Fruit fly (Drosophila melanogaster) whole organism, pupa: ENCODE measurements around the gene CG31100.

Source experiments
- CG10348 ChIP-seq: fragments of 200-800 bp; sonication (Bioruptor generic); IDR thresholded peaks from 2 replicates; pipeline ENCODE4 v1.3.6; 2022; ENCODE audit warnings: missing biosample characterization, missing genetic modification characterization
- CG12605 ChIP-seq: fragments of 200-800 bp; sonication (Bioruptor generic); IDR thresholded peaks from 2 replicates; pipeline ENCODE4 v1.3.6; 2022; ENCODE audit warnings: missing biosample characterization, missing genetic modification characterization
- CG13204 ChIP-seq: fragments of 200-800 bp; sonication (Bioruptor generic); optimal IDR thresholded peaks from 2 replicates; lab custom pipeline; 2018; ENCODE audit warnings: missing biosample characterization, mild to moderate bottlenecking, missing genetic modification characterization, moderate library complexity
- CG15710 ChIP-seq: fragments of 200-800 bp; sonication (Bioruptor generic); optimal IDR thresholded peaks from 2 replicates; lab custom pipeline; 2018; ENCODE audit warnings: missing biosample characterization, mild to moderate bottlenecking, missing genetic modification characterization, moderate library complexity
- CG17806 ChIP-seq: fragments of 200-800 bp; sonication (Bioruptor generic); optimal IDR thresholded peaks from 2 replicates; lab custom pipeline; 2018; ENCODE audit warnings: missing biosample characterization, mild to moderate bottlenecking, missing genetic modification characterization, moderate library complexity
- CG34367 ChIP-seq: fragments of 200-800 bp; sonication (Bioruptor generic); optimal IDR thresholded peaks from 2 replicates; lab custom pipeline; 2018; ENCODE audit warnings: missing biosample characterization, mild to moderate bottlenecking, missing genetic modification characterization
- CG8159 ChIP-seq: fragments of 200-800 bp; sonication (Bioruptor generic); optimal IDR thresholded peaks from 3 replicates; lab custom pipeline; 2018; ENCODE audit warnings: missing biosample characterization, mild to moderate bottlenecking, missing genetic modification characterization, moderate library complexity
- CG8301 ChIP-seq: fragments of 200-800 bp; sonication (Bioruptor generic); optimal IDR thresholded peaks from 2 replicates; lab custom pipeline; 2018; ENCODE audit warnings: missing biosample characterization, mild to moderate bottlenecking, missing genetic modification characterization
- Pif1A ChIP-seq: fragments of 200-800 bp; sonication (Bioruptor generic); optimal IDR thresholded peaks from 3 replicates; lab custom pipeline; 2016; ENCODE audit warnings: missing biosample characterization, missing genetic modification characterization
- Snoo ChIP-seq: fragments of 200-800 bp; sonication (Bioruptor generic); optimal IDR thresholded peaks from 3 replicates; lab custom pipeline; 2017; ENCODE audit warnings: missing biosample characterization, mild to moderate bottlenecking, missing genetic modification characterization, inconsistent platforms
- fd96Ca ChIP-seq: fragments of 200-800 bp; sonication (Bioruptor generic); IDR thresholded peaks from 3 replicates; pipeline ENCODE4 v1.3.6; 2022; ENCODE audit warnings: missing biosample characterization, missing genetic modification characterization

DNA sequence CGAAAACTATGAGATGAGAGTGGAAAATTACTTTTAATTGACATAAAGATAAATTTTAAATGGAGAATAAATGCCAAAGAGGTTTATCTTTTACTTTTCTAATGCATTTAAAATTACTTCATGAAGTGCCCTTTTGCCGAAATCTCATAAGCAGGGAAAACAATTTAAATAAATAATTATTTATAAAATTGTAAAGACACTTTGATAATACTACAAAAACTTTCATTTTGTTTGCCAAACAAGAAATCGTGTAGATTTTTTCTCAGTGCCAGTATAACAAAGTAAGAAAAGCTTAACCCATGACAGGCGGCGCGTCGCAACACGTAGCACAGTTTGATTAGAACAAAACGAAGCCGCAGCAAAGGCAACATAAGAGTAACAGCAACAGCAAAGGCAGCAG is 54.6 kb downstream of the CG31100 start:
- no peak for TF ChIP-seq CG34367 (tag; lab: Kevin White, UChicago)
- no peak for TF ChIP-seq CG17806 (tag; lab: Kevin White, UChicago)
- TF ChIP-seq CG13204 (GFP tag; lab: Kevin White, UChicago) = no peak
- no peak for TF ChIP-seq CG15710 (tag; lab: Kevin White, UChicago)
- TF ChIP-seq CG8301 (tag; lab: Kevin White, UChicago) = peak; percentile 49
- TF ChIP-seq fd96Ca = no peak
- no peak for TF ChIP-seq Pif1A (GFP tag; lab: Kevin White, UChicago)
- no peak for TF ChIP-seq CG10348 (GFP tag; lab: Robert Waterston, UW)
- TF ChIP-seq CG8159 (tag; lab: Kevin White, UChicago) = no peak
- no peak for TF ChIP-seq Snoo (tag; lab: Kevin White, UChicago)
- TF ChIP-seq CG12605 (GFP tag; lab: Robert Waterston, UW) = no peak
